Worm (Caenorhabditis elegans) whole organism, L3 larva: Measurements from ENCODE around the gene T22C8.3.

Source experiments
- ceh-82 ChIP-seq: fragments of 150-350 bp; optimal IDR thresholded peaks from 2 replicates; lab custom pipeline; 2014; ENCODE audit warnings: missing biosample characterization, missing genetic modification characterization
- ceh-9 ChIP-seq: sonication (generic microtip); optimal IDR thresholded peaks from 2 replicates; lab custom pipeline; 2018; ENCODE audit warnings: missing biosample characterization, missing genetic modification characterization
- egl-27 ChIP-seq: sonication (generic microtip); optimal IDR thresholded peaks from 4 replicates; lab custom pipeline; 2017; ENCODE audit warnings: missing biosample characterization, missing genetic modification reagents, missing genetic modification characterization
- egl-5 ChIP-seq: fragments of 150-350 bp; optimal IDR thresholded peaks from 2 replicates; lab custom pipeline; 2017; ENCODE audit warnings: missing biosample characterization, missing genetic modification reagents, missing genetic modification characterization, inconsistent platforms
- lin-15B ChIP-seq: fragments of 150-350 bp; optimal IDR thresholded peaks from 2 replicates; lab custom pipeline; 2014; ENCODE audit warnings: missing biosample characterization, missing genetic modification characterization
- lsy-12 ChIP-seq: sonication (generic microtip); optimal IDR thresholded peaks from 2 replicates; lab custom pipeline; 2016; ENCODE audit warnings: mild to moderate bottlenecking, missing genetic modification characterization, missing compliant biosample characterization
- nhr-11 ChIP-seq: fragments of 150-350 bp; optimal IDR thresholded peaks from 2 replicates; lab custom pipeline; 2014; ENCODE audit warnings: missing biosample characterization, missing genetic modification characterization
- nhr-25 ChIP-seq: sonication (generic microtip); optimal IDR thresholded peaks from 2 replicates; lab custom pipeline; 2017; ENCODE audit warnings: missing biosample characterization, missing genetic modification characterization
- unc-39 ChIP-seq: sonication (generic microtip); optimal IDR thresholded peaks from 4 replicates; lab custom pipeline; 2017; ENCODE audit warnings: missing biosample characterization, missing genetic modification characterization
- unc-62 ChIP-seq: fragments of 150-350 bp; sonication (generic microtip); optimal IDR thresholded peaks from 4 replicates; lab custom pipeline; 2014; ENCODE audit warnings: missing biosample characterization, missing genetic modification reagents, missing genetic modification characterization

ce11 chrII:8631766-8632165 lies 10.0 kb upstream of the T22C8.3 start:
- TF ChIP-seq unc-62 (GFP tag; lab: Kevin White, UChicago) (no peak), nhr-25 (tag; lab: Kevin White, UChicago) (no peak), lin-15B (tag; lab: Kevin White, UChicago) (no peak), ceh-82 (tag; lab: Kevin White, UChicago) (no peak), ceh-9 (tag; lab: Kevin White, UChicago) (no peak), nhr-11 (tag; lab: Kevin White, UChicago) (no peak), lsy-12 (tag; lab: Kevin White, UChicago) (no peak), egl-27 (no peak), unc-39 (tag; lab: Kevin White, UChicago) (no peak), egl-5 (tag; lab: Kevin White, UChicago) (no peak)
